Fruit fly (Drosophila melanogaster): ENCODE results near the gene Phlpp.

DNA sequence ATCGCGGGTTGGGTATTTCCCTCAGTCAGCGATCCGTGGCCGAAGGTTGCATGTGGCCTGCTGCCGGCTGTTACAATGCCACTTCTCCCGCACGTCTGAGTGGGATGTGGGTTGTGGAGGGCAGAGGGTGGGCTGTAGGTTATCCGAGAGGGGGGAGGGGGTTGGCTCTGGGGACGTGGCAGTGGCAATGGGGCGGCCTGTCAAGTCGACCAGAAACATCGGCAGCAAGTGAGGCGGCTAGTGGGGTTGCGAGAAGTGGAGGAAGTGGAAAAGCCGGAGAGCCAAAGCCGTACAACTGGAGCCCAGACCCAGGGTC lies 34.2 kb upstream of the Phlpp start:
- TF ChIP-seq EcR (GFP tag; optimal IDR thresholded peaks at IDR 0.05) (no peak), psq (optimal IDR thresholded peaks at IDR 0.05) (no peak), pan (optimal IDR thresholded peaks at IDR 0.05) (no peak)

Data from whole organism.